Worm (Caenorhabditis elegans) whole organism, midembryonic: Measurements from ENCODE around the gene fbxa-100.

Experiments used
- T22C8.4 ChIP-seq: fragments of 200-800 bp; sonication (Bioruptor generic); IDR thresholded peaks from 2 replicates; pipeline ENCODE4 v1.3.6; 2022; ENCODE audit warnings: missing genetic modification characterization, missing compliant biosample characterization
- cog-1 ChIP-seq: sonication (generic microtip); optimal IDR thresholded peaks from 2 replicates; lab custom pipeline; 2016; ENCODE audit warnings: missing genetic modification characterization, missing compliant biosample characterization
- flt-1 ChIP-seq: fragments of 200-800 bp; sonication (Bioruptor generic); IDR thresholded peaks from 2 replicates; pipeline ENCODE4 v1.3.6; 2022; ENCODE audit warnings: missing genetic modification characterization, missing compliant biosample characterization
- klf-2 ChIP-seq: fragments of 200-800 bp; sonication (Bioruptor generic); conservative IDR thresholded peaks from 2 replicates; pipeline ENCODE4 v1.3.6; 2022; ENCODE audit warnings: missing genetic modification reagents, missing genetic modification characterization, missing compliant biosample characterization
- med-1 ChIP-seq: sonication (generic microtip); optimal IDR thresholded peaks from 2 replicates; lab custom pipeline; 2017; ENCODE audit warnings: missing genetic modification characterization, mild to moderate bottlenecking, missing compliant biosample characterization, antibody characterized with exemption, missing genetic modification reagents; ENCODE audit not compliant: insufficient read depth
- ref-1 ChIP-seq: fragments of 200-800 bp; sonication (Bioruptor generic); conservative IDR thresholded peaks from 2 replicates; pipeline ENCODE4 v1.3.6; 2022; ENCODE audit warnings: missing genetic modification reagents, missing genetic modification characterization, missing compliant biosample characterization
- tab-1 ChIP-seq: fragments of 200-800 bp; sonication (Bioruptor generic); IDR thresholded peaks from 2 replicates; pipeline ENCODE4 v1.3.6; 2022; ENCODE audit warnings: missing genetic modification characterization, missing compliant biosample characterization
- ztf-23 ChIP-seq: fragments of 200-800 bp; sonication (Bioruptor generic); IDR thresholded peaks from 2 replicates; pipeline ENCODE4 v1.3.6; 2022; ENCODE audit warnings: missing genetic modification reagents, missing genetic modification characterization, missing compliant biosample characterization
- ztf-29 ChIP-seq: fragments of 200-800 bp; sonication (Bioruptor generic); IDR thresholded peaks from 2 replicates; pipeline ENCODE4 v1.3.6; 2022; ENCODE audit warnings: missing genetic modification reagents, missing genetic modification characterization, missing compliant biosample characterization

The fbxa-100 gene

ce11 chrV:16075250-16075709 lies 13.4 kb upstream of the fbxa-100 start, which contains the start of the genes F14H3.12 and srj-29:
TSS of gene F14H3.12 (minus strand) at chrV:16075323.
TSS of gene srj-29 (plus strand) at chrV:16075659.
- TF ChIP-seq ztf-29 (no peak), klf-2 (GFP tag; lab: Robert Waterston, UW) (no peak), ztf-23 (no peak), ref-1 (GFP tag; lab: Robert Waterston, UW) (no peak), cog-1 (tag; lab: Kevin White, UChicago) (no peak), T22C8.4 (GFP tag; lab: Robert Waterston, UW) (no peak)

DNA sequence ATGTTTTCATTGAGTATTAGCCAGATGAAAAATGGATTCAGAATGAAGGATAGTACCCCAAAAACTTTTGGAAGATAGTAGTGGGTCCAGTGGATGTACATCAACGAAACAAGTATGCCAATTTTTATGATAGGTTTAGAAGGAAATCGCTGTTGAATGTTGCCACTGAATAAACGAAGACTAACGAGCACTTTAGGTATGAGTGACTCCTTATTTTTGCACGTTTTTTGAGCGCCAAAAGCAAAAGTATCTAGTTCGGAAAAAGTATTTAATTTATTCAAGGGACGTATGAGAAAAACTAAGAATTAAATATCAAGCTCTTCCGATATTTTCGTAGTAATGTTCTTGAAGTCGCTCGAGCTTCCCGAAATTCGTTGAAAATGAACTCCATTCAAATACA lies 12.0 kb upstream of the fbxa-100 start, which contains the start of gene srj-10:
Gene srj-10 (minus strand): TSS at position 101 of the 400 bp plus-strand sequence.
- TF ChIP-seq T22C8.4 (GFP tag; lab: Robert Waterston, UW): no peak
- TF ChIP-seq flt-1 (GFP tag; lab: Robert Waterston, UW): no peak
- no peak for TF ChIP-seq med-1
- no peak for TF ChIP-seq tab-1 (GFP tag; lab: Robert Waterston, UW)
- TF ChIP-seq cog-1 (tag; lab: Kevin White, UChicago): no peak
- TF ChIP-seq ref-1 (GFP tag; lab: Robert Waterston, UW): no peak
- no peak for TF ChIP-seq ztf-29
- TF ChIP-seq klf-2 (GFP tag; lab: Robert Waterston, UW): no peak
- TF ChIP-seq ztf-23: no peak

DNA sequence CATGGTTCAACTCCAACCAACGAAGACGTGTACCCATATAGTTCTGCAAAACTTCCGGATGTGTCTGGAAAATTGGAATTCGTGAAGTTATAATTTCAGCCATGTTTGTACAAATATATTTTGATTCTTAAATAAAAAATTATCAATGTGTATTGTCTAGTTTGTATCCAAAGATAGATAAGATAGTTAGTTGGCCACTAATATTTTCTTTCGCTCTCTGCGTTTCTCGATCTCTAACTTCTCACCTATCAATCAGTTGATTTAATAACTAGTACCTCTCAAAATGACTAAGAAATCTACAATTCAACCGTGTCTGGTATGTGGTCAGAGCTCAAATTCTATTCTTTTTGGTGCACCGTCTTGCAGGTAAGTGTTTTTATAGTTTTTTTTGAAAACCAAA lies 9.3 kb upstream of the fbxa-100 start, which contains the start of gene nhr-176:
Gene nhr-176 (plus strand): TSS at position 159 of the 400 bp plus-strand sequence.
- no peak for TF ChIP-seq tab-1 (GFP tag; lab: Robert Waterston, UW)
- no peak for TF ChIP-seq ztf-29
- no peak for TF ChIP-seq klf-2 (GFP tag; lab: Robert Waterston, UW)
- TF ChIP-seq med-1: no peak
- no peak for TF ChIP-seq T22C8.4 (GFP tag; lab: Robert Waterston, UW)
- no peak for TF ChIP-seq cog-1 (tag; lab: Kevin White, UChicago)
- TF ChIP-seq flt-1 (GFP tag; lab: Robert Waterston, UW): no peak
- TF ChIP-seq ztf-23: no peak
- TF ChIP-seq ref-1 (GFP tag; lab: Robert Waterston, UW): no peak

DNA sequence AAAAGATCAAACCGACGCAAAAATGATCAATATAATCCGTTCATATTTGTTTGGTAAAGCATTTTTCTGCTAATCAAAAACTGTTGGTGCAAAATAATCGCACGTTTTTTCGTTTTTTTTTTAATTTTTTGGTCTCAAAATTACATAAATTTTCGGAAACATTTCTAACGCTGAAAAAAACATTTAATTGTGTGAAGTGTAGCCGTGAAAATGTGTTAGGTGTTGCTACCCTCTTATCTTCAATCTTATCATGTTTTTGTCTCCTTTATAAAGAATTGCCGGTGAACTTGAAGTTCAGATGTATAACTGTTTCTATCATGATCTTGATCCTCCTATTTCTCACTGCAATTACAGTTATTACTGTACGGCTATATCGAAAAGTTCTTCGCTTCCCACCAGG lies 7.0 kb upstream of the fbxa-100 start, which contains the start of gene cyp-35D1:
Gene cyp-35D1 (plus strand): TSS at position 301 of the 400 bp plus-strand sequence.
- no peak for TF ChIP-seq T22C8.4 (GFP tag; lab: Robert Waterston, UW)

ce11 chrV:16062788-16063187 lies 895 bp upstream of the fbxa-100 start, which contains the start of gene F14H3.14:
TSS of gene F14H3.14 (minus strand) at chrV:16062888.
- no peak for TF ChIP-seq T22C8.4 (GFP tag; lab: Robert Waterston, UW)
- no peak for TF ChIP-seq ztf-29
- no peak for TF ChIP-seq flt-1 (GFP tag; lab: Robert Waterston, UW)
- TF ChIP-seq klf-2 (GFP tag; lab: Robert Waterston, UW): no peak
- no peak for TF ChIP-seq cog-1 (tag; lab: Kevin White, UChicago)
- no peak for TF ChIP-seq med-1
- TF ChIP-seq ref-1 (GFP tag; lab: Robert Waterston, UW): no peak
- no peak for TF ChIP-seq tab-1 (GFP tag; lab: Robert Waterston, UW)
- no peak for TF ChIP-seq ztf-23

DNA sequence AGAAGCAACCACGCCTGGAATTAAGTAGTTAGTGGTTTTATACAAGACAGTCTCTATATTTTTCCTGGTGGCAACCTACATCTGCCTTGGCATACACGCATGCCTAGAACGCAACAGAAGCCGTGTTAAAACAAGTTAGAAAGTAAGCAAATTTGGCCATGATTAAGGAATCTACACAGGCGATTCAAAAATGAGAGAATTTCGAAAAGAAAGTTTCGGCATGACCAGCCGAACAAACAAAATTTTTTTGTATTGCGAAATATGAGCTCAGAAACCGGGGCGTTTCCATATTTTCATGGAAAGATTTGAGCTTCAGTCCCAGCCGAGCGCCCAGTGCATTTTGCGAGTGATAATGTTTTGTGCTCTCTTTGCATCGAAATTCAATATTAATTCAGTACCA lies 1.8 kb downstream of the fbxa-100 start, which contains the start of gene F14H3.15:
Gene F14H3.15 (minus strand): TSS at position 101 of the 400 bp plus-strand sequence.
- TF ChIP-seq ztf-29 (no peak), flt-1 (GFP tag; lab: Robert Waterston, UW) (no peak), tab-1 (GFP tag; lab: Robert Waterston, UW) (no peak), ref-1 (GFP tag; lab: Robert Waterston, UW) (no peak), cog-1 (tag; lab: Kevin White, UChicago) (no peak), T22C8.4 (GFP tag; lab: Robert Waterston, UW) (no peak), med-1 (no peak), ztf-23 (no peak), klf-2 (GFP tag; lab: Robert Waterston, UW) (no peak)

DNA sequence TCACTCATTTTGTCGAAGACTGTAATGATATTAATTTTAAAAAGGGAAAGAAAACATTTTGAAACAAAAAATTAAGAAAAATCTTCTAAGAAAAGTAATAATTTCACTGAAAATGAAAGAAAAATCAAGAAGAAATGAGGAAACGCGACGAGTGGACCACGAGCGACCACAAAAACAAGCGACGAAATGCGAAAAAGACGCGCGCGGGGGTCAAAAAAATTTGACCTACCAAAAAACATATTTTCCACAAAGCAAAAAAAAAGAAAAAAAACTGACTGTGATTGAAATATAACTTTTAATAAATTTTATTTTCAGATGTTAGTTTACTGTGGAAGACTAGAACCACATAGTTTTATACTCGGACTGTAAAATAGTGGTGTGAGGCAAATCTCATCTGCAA lies 3.0 kb downstream of the fbxa-100 start, which contains the start of gene F14H3.6:
Gene F14H3.6 (minus strand): TSS at position 22 of the 400 bp plus-strand sequence.
- no peak for TF ChIP-seq tab-1 (GFP tag; lab: Robert Waterston, UW)
- no peak for TF ChIP-seq ref-1 (GFP tag; lab: Robert Waterston, UW)
- no peak for TF ChIP-seq klf-2 (GFP tag; lab: Robert Waterston, UW)
- no peak for TF ChIP-seq flt-1 (GFP tag; lab: Robert Waterston, UW)
- no peak for TF ChIP-seq med-1
- TF ChIP-seq ztf-23: no peak
- TF ChIP-seq cog-1 (tag; lab: Kevin White, UChicago): no peak
- no peak for TF ChIP-seq ztf-29
- no peak for TF ChIP-seq T22C8.4 (GFP tag; lab: Robert Waterston, UW)

DNA sequence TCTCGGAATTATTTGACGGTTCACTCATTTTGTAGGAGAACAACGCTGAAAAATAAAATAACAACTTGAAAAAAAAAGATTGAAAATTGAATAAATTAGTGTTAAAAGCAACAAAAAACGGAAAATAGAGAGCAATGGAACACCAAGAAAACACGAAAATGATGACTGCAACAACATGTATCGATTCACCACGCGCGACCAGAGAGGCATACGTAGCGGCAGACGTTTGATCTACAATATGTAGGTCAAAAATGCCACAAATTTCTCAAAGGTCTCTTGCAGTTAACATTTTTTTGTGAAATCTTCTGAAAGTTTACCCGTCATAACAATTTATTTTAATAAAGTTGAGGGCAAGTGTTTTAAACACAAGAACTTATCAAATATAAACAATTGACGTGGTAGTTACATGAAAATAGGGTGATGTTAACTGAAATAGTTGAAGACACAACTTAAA lies 4.9 kb downstream of the fbxa-100 start, which contains the start of gene F14H3.5:
Gene F14H3.5 (minus strand): TSS at position 51 of the 454 bp plus-strand sequence.
- TF ChIP-seq T22C8.4 (GFP tag; lab: Robert Waterston, UW) (no peak), ztf-23 (no peak), ref-1 (GFP tag; lab: Robert Waterston, UW) (no peak), ztf-29 (no peak), med-1 (no peak), klf-2 (GFP tag; lab: Robert Waterston, UW) (no peak), tab-1 (GFP tag; lab: Robert Waterston, UW) (no peak), cog-1 (tag; lab: Kevin White, UChicago) (no peak), flt-1 (GFP tag; lab: Robert Waterston, UW) (no peak)

DNA sequence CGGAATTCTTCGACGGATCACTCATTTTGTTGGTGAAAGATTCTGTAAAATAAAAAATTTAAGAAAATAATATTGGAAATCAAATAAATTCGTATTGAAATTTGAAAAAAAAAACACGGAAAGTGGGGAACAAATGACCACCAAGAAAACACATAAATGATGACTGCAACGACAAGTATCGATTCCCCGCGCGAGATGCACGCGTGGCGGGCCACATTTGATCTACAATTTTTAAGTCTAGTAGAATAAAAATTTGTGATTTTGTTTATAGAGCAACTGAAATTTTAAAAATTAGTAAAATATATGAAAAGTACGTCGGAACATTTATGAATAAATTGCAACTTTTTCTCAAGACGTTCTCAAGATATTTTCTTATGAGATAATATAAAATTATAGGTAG lies 6.9 kb downstream of the fbxa-100 start, which contains the start of gene F14H3.4:
Gene F14H3.4 (minus strand): TSS at position 42 of the 400 bp plus-strand sequence.
- TF ChIP-seq klf-2 (GFP tag; lab: Robert Waterston, UW): no peak
- no peak for TF ChIP-seq T22C8.4 (GFP tag; lab: Robert Waterston, UW)
- TF ChIP-seq med-1: no peak
- no peak for TF ChIP-seq tab-1 (GFP tag; lab: Robert Waterston, UW)
- TF ChIP-seq ztf-29: no peak
- TF ChIP-seq ztf-23: no peak
- no peak for TF ChIP-seq cog-1 (tag; lab: Kevin White, UChicago)
- no peak for TF ChIP-seq ref-1 (GFP tag; lab: Robert Waterston, UW)
- TF ChIP-seq flt-1 (GFP tag; lab: Robert Waterston, UW): no peak
